Worm (Caenorhabditis elegans): ENCODE results near the gene Y73B6BL.23.

- TF ChIP-seq blmp-1 (tag; optimal IDR thresholded peaks at IDR 0.05) (no peak), unc-62 (GFP tag; optimal IDR thresholded peaks at IDR 0.05) (no peak)
Measured at ce11 chrIV:6369489-6369888, 49.4 kb downstream of the Y73B6BL.23 start.

All from whole organism, mixed stage, embryonic.